Worm (Caenorhabditis elegans) whole organism, L4/young adult: ENCODE measurements around the gene C13E3.1.

ENCODE experiments used
- dao-5 ChIP-seq: sonication (generic microtip); optimal IDR thresholded peaks from 2 replicates; lab custom pipeline; 2016; ENCODE audit warnings: missing genotype, missing genetic modification characterization, moderate library complexity, missing compliant biosample characterization
- him-1 ChIP-seq: sonication (generic microtip); optimal IDR thresholded peaks from 2 replicates; lab custom pipeline; 2016; ENCODE audit warnings: missing genotype, missing genetic modification reagents, missing genetic modification characterization, missing compliant biosample characterization

- no peak for TF ChIP-seq him-1 (tag; lab: Kevin White, UChicago)
- no peak for TF ChIP-seq dao-5
These were observed 46.5 kb downstream of the C13E3.1 start for ce11 chrX:8939389-8939788.
